Fruit fly (Drosophila melanogaster): ENCODE measurements around the gene Fancm.
A peak's percentile ranks its signal among the peaks of the same experiment; 100 is the strongest.

Fancm gene

DNA sequence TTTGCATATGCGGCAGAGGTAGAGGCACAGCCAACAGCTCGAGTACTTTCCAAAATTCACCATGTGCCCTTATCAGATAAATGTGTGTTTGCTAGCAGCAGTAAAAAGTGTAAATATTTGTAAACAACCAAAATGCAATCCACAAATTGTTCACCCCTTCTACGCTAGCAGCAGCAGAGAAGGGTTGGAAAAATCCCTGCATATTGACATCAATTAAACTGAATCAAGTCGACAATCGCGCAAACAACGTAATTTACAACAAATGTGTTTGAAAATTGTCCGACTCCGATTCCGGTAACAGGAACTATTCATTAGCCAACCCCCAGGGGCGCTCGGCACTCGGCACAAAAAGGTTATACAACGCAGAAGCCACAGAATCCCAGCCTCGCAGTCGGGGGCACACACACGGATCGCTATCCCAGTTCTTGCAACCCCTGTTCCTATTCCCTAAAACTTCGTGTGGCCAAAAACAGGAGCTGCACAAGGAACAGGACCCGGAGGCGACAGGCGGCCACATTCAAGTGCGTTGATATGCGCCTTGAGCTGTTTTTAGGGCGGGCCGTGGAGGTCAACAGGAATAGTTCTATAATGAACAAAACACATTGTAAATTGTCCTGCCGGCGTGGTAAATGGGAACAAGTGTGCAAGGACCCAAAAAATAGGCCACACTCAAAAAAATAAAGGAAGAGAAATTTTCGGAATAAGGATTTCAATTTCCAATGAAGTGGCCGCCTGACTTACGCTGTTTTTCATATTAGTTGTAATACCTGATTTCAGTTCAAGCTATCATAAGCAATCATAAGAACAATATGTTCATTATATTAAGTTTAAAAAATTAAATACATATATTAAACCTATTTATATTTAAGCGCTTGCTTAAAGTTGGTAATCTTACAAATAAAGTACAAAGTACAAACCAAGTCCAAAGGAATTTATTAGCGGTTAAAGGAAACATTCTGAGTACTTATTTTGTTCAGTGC is 52.9 kb downstream of the Fancm start:
- TF ChIP-seq CG8924 (tag; optimal IDR thresholded peaks at IDR 0.05): peak; percentile 34
- peak; percentile 37 for TF ChIP-seq sens (GFP tag)
- peak; percentile 49 for TF ChIP-seq CG14710 (tag; optimal IDR thresholded peaks at IDR 0.05)
- TF ChIP-seq CG6854 (GFP tag; optimal IDR thresholded peaks at IDR 0.05): no peak
- TF ChIP-seq CG2712 (tag; optimal IDR thresholded peaks at IDR 0.05): peak; percentile 56
- peak; percentile 6 for TF ChIP-seq CoRest (tag; optimal IDR thresholded peaks at IDR 0.05)
- TF ChIP-seq trem (tag; optimal IDR thresholded peaks at IDR 0.05): peak; percentile 24
- no peak for TF ChIP-seq br (optimal IDR thresholded peaks at IDR 0.05)
- TF ChIP-seq CG12391 (tag; optimal IDR thresholded peaks at IDR 0.05): peak; percentile 25
- no peak for TF ChIP-seq ind (GFP tag; optimal IDR thresholded peaks at IDR 0.05)
- no peak for TF ChIP-seq CG4328 (GFP tag; optimal IDR thresholded peaks at IDR 0.05)
- TF ChIP-seq Sox100B (GFP tag; optimal IDR thresholded peaks at IDR 0.05): peak; percentile 23
- no peak for TF ChIP-seq CG5245 (GFP tag; optimal IDR thresholded peaks at IDR 0.05)
- peak; percentile 60 for TF ChIP-seq CG10979 (tag; optimal IDR thresholded peaks at IDR 0.05)
- TF ChIP-seq inv (GFP tag; IDR thresholded peaks at IDR 0.05; ENCODE audit: partially characterized antibody): no peak
- TF ChIP-seq CG14860 (GFP tag; IDR thresholded peaks at IDR 0.05; ENCODE audit: partially characterized antibody): no peak
- peak in 1 of 3 experiments; percentile 33 for TF ChIP-seq lola (GFP tag; optimal IDR thresholded peaks at IDR 0.05)
- no peak for TF ChIP-seq amos (GFP tag; IDR thresholded peaks at IDR 0.05; ENCODE audit: partially characterized antibody)
- TF ChIP-seq D (optimal IDR thresholded peaks at IDR 0.05): no peak
- peak; percentile 12 for TF ChIP-seq D (GFP tag; optimal IDR thresholded peaks at IDR 0.05)
- peak; percentile 51 for TF ChIP-seq phol (tag; optimal IDR thresholded peaks at IDR 0.05)
- TF ChIP-seq twi (tag; optimal IDR thresholded peaks at IDR 0.05): peak; percentile 59
- no peak for TF ChIP-seq CG17568 (GFP tag; optimal IDR thresholded peaks at IDR 0.05)
- TF ChIP-seq CG3163 (GFP tag; optimal IDR thresholded peaks at IDR 0.05): no peak
- TF ChIP-seq fd102C (GFP tag; optimal IDR thresholded peaks at IDR 0.05): peak; percentile 36
- TF ChIP-seq ac (GFP tag; optimal IDR thresholded peaks at IDR 0.05): peak; percentile 27
- peak; percentile 84 for TF ChIP-seq CG8281 (tag; optimal IDR thresholded peaks at IDR 0.05)
- no peak for TF ChIP-seq esg (GFP tag; conservative IDR thresholded peaks at IDR 0.05)
- peak; percentile 67 for TF ChIP-seq CG18262 (tag; optimal IDR thresholded peaks at IDR 0.05)
- no peak for TF ChIP-seq Stat92E (GFP tag; optimal IDR thresholded peaks at IDR 0.05)
- TF ChIP-seq CG4424 (GFP tag; optimal IDR thresholded peaks at IDR 0.05): peak; percentile 18
- no peak for TF ChIP-seq CG6175 (GFP tag; IDR thresholded peaks at IDR 0.05)
- 0 out of 2 replicates have a peak, but pooled peaks have one; percentile 13 for TF ChIP-seq Xrp1 (GFP tag; IDR thresholded peaks at IDR 0.05)
- peak; percentile 85 for TF ChIP-seq Kr (GFP tag; optimal IDR thresholded peaks at IDR 0.05)
- peak; percentile 47 for TF ChIP-seq nmo (GFP tag; optimal IDR thresholded peaks at IDR 0.05)
- no peak for TF ChIP-seq CG13424 (tag; optimal IDR thresholded peaks at IDR 0.05)
- peak; percentile 4 for TF ChIP-seq kni (GFP tag; optimal IDR thresholded peaks at IDR 0.05)
- peak; percentile 59 for TF ChIP-seq CG15696 (tag; optimal IDR thresholded peaks at IDR 0.05)
- TF ChIP-seq Dref (GFP tag; IDR thresholded peaks at IDR 0.05): no peak
- TF ChIP-seq run (tag; optimal IDR thresholded peaks at IDR 0.05): no peak
- 0 out of 2 replicates have a peak, but pooled peaks have one; percentile 35 for TF ChIP-seq CG31441 (GFP tag; IDR thresholded peaks at IDR 0.05)
- no peak for TF ChIP-seq lbe (GFP tag; optimal IDR thresholded peaks at IDR 0.05)
- peak; percentile 61 for TF ChIP-seq CG9727 (GFP tag; optimal IDR thresholded peaks at IDR 0.05)
- TF ChIP-seq CG18476 (GFP tag; optimal IDR thresholded peaks at IDR 0.05): no peak
- no peak for TF ChIP-seq Dp (GFP tag; optimal IDR thresholded peaks at IDR 0.05)
- no peak for TF ChIP-seq sima (GFP tag; optimal IDR thresholded peaks at IDR 0.05)
- no peak for TF ChIP-seq CG34224 (GFP tag; IDR thresholded peaks at IDR 0.05; ENCODE audit: partially characterized antibody)

Measured in whole organism, embryonic.